Fruit fly (Drosophila melanogaster) whole organism, embryonic: ENCODE data around the gene Sema5c.
A peak's percentile ranks its signal among the peaks of the same experiment; 100 is the strongest.

ENCODE experiments used
- ATbp ChIP-seq: fragments of 200-800 bp; sonication (Bioruptor generic); optimal IDR thresholded peaks from 2 replicates; lab custom pipeline; 2017; ENCODE audit warnings: missing biosample characterization, mild to moderate bottlenecking, missing genetic modification characterization, missing genetic modification reagents
- BEAF-32 ChIP-seq: fragments of 200-800 bp; sonication (Bioruptor generic); optimal IDR thresholded peaks from 3 replicates; lab custom pipeline; 2017; ENCODE audit warnings: missing biosample characterization, missing genetic modification characterization, mild to moderate bottlenecking, moderate library complexity, missing genetic modification reagents
- Bdp1 ChIP-seq: fragments of 200-800 bp; sonication (Bioruptor generic); optimal IDR thresholded peaks from 3 replicates; lab custom pipeline; 2016; ENCODE audit warnings: missing biosample characterization, missing genetic modification characterization
- BtbVII ChIP-seq: fragments of 200-800 bp; sonication (Bioruptor generic); optimal IDR thresholded peaks from 3 replicates; lab custom pipeline; 2017; ENCODE audit warnings: missing biosample characterization, mild to moderate bottlenecking, missing genetic modification characterization
- CG11723 ChIP-seq: fragments of 200-800 bp; sonication (Bioruptor generic); optimal IDR thresholded peaks from 2 replicates; lab custom pipeline; 2017; ENCODE audit warnings: missing biosample characterization, mild to moderate bottlenecking, missing genetic modification characterization
- CG12236 ChIP-seq: fragments of 200-800 bp; sonication (Bioruptor generic); optimal IDR thresholded peaks from 2 replicates; lab custom pipeline; 2016; ENCODE audit warnings: missing biosample characterization, missing genetic modification characterization
- CG17328 ChIP-seq: fragments of 200-800 bp; sonication (Bioruptor generic); IDR thresholded peaks from 2 replicates; pipeline ENCODE4 v1.3.6; 2022; ENCODE audit warnings: missing biosample characterization, missing genetic modification characterization
- CG18599 ChIP-seq: fragments of 200-800 bp; sonication (Bioruptor generic); optimal IDR thresholded peaks from 3 replicates; lab custom pipeline; 2017; ENCODE audit warnings: missing biosample characterization, missing genetic modification characterization, mild to moderate bottlenecking, moderate library complexity, missing genetic modification reagents
- CG2875 ChIP-seq: fragments of 200-800 bp; sonication (Bioruptor generic); optimal IDR thresholded peaks from 2 replicates; lab custom pipeline; 2017; ENCODE audit warnings: missing biosample characterization, mild to moderate bottlenecking, missing genetic modification characterization, missing genetic modification reagents
- CG30020 ChIP-seq: fragments of 200-800 bp; optimal IDR thresholded peaks from 2 replicates; lab custom pipeline; 2019; ENCODE audit warnings: missing biosample characterization, mild to moderate bottlenecking, missing genetic modification characterization, moderate library complexity
- CG3281 ChIP-seq: fragments of 200-800 bp; sonication (Bioruptor generic); optimal IDR thresholded peaks from 3 replicates; lab custom pipeline; 2017; ENCODE audit warnings: missing biosample characterization, mild to moderate bottlenecking, missing genetic modification characterization
- CG6254 ChIP-seq: fragments of 200-800 bp; sonication (Bioruptor generic); optimal IDR thresholded peaks from 3 replicates; lab custom pipeline; 2017; ENCODE audit warnings: mild to moderate bottlenecking, missing biosample characterization, missing genetic modification reagents, missing genetic modification characterization
- CG7271 ChIP-seq: fragments of 200-800 bp; sonication (Bioruptor generic); optimal IDR thresholded peaks from 2 replicates; lab custom pipeline; 2018; ENCODE audit warnings: missing biosample characterization, mild to moderate bottlenecking, missing genetic modification characterization, moderate library complexity
- CG8944 ChIP-seq: fragments of 200-800 bp; sonication (Bioruptor generic); optimal IDR thresholded peaks from 3 replicates; lab custom pipeline; 2016; ENCODE audit warnings: missing biosample characterization, missing genetic modification characterization
- CHES-1-like ChIP-seq: fragments of 200-800 bp; sonication (Bioruptor generic); optimal IDR thresholded peaks from 2 replicates; lab custom pipeline; 2016; ENCODE audit warnings: missing biosample characterization, missing genetic modification characterization
- Dip2 ChIP-seq: fragments of 200-800 bp; sonication (Bioruptor generic); IDR thresholded peaks from 2 replicates; pipeline ENCODE4 v1.3.6; 2022; ENCODE audit warnings: missing biosample characterization, missing genetic modification characterization
- Fer1 ChIP-seq: fragments of 200-800 bp; sonication (Bioruptor generic); optimal IDR thresholded peaks from 2 replicates; lab custom pipeline; 2017; ENCODE audit warnings: missing biosample characterization, mild to moderate bottlenecking, missing genetic modification characterization
- Fer3 ChIP-seq: fragments of 200-800 bp; sonication (Bioruptor generic); optimal IDR thresholded peaks from 2 replicates; lab custom pipeline; 2018; ENCODE audit warnings: missing biosample characterization, mild to moderate bottlenecking, missing genetic modification characterization, moderate library complexity
- Gsc ChIP-seq: fragments of 200-800 bp; sonication (Bioruptor generic); IDR thresholded peaks from 2 replicates; pipeline ENCODE4 v1.3.6; 2022; ENCODE audit warnings: missing biosample characterization, missing genetic modification characterization
- Gug ChIP-seq: fragments of 200-800 bp; sonication (Bioruptor generic); IDR thresholded peaks from 4 replicates; pipeline ENCODE4 v1.3.6; 2022; ENCODE audit warnings: missing biosample characterization, missing genetic modification characterization
- HHEX ChIP-seq: fragments of 200-800 bp; sonication (Bioruptor generic); optimal IDR thresholded peaks from 3 replicates; lab custom pipeline; 2017; ENCODE audit warnings: missing biosample characterization, mild to moderate bottlenecking, missing genetic modification characterization, missing genetic modification reagents
- HLH54F ChIP-seq: fragments of 200-800 bp; sonication (Bioruptor generic); optimal IDR thresholded peaks from 3 replicates; lab custom pipeline; 2016; ENCODE audit warnings: missing biosample characterization, missing genetic modification characterization
- Meics ChIP-seq: fragments of 200-800 bp; sonication (Bioruptor generic); optimal IDR thresholded peaks from 2 replicates; lab custom pipeline; 2017; ENCODE audit warnings: missing biosample characterization, mild to moderate bottlenecking, missing genetic modification characterization
- Neu2 ChIP-seq: fragments of 200-800 bp; sonication (Bioruptor generic); optimal IDR thresholded peaks from 3 replicates; lab custom pipeline; 2016; ENCODE audit warnings: missing biosample characterization, missing genetic modification characterization, borderline replicate concordance
- Ravus ChIP-seq: fragments of 200-800 bp; sonication (Bioruptor generic); IDR thresholded peaks from 2 replicates; pipeline ENCODE4 v1.3.6; 2022; ENCODE audit warnings: missing biosample characterization, missing genetic modification characterization
- Vsx1 ChIP-seq: fragments of 200-800 bp; sonication (Bioruptor generic); optimal IDR thresholded peaks from 2 replicates; lab custom pipeline; 2017; ENCODE audit warnings: missing biosample characterization, mild to moderate bottlenecking, missing genetic modification characterization, missing genetic modification reagents
- YL-1 ChIP-seq: fragments of 200-800 bp; sonication (Bioruptor generic); optimal IDR thresholded peaks from 3 replicates; lab custom pipeline; 2017; ENCODE audit warnings: missing biosample characterization, mild to moderate bottlenecking, missing genetic modification characterization
- ac ChIP-seq: fragments of 200-800 bp; sonication (Bioruptor generic); optimal IDR thresholded peaks from 3 replicates; lab custom pipeline; 2017; ENCODE audit warnings: missing biosample characterization, mild to moderate bottlenecking, missing genetic modification characterization
- aop ChIP-seq: fragments of 200-800 bp; sonication (Bioruptor generic); IDR thresholded peaks from 2 replicates; pipeline ENCODE4 v1.3.6; 2022; ENCODE audit warnings: missing biosample characterization, missing genetic modification characterization
- bab2 ChIP-seq: fragments of 200-800 bp; sonication (Bioruptor generic); optimal IDR thresholded peaks from 2 replicates; lab custom pipeline; 2016; ENCODE audit warnings: missing biosample characterization, missing genetic modification characterization
- bigmax ChIP-seq: fragments of 200-800 bp; sonication (Bioruptor generic); optimal IDR thresholded peaks from 2 replicates; lab custom pipeline; 2018; ENCODE audit warnings: missing biosample characterization, mild to moderate bottlenecking, missing genetic modification characterization
- chn ChIP-seq: fragments of 200-800 bp; sonication (Bioruptor generic); optimal IDR thresholded peaks from 2 replicates; lab custom pipeline; 2016; ENCODE audit warnings: missing biosample characterization, missing genetic modification characterization
- ci ChIP-seq: fragments of 200-800 bp; sonication (Bioruptor generic); IDR thresholded peaks from 3 replicates; pipeline ENCODE4 v1.3.6; 2022; ENCODE audit warnings: missing biosample characterization, missing genetic modification characterization
- cwo ChIP-seq: fragments of 200-800 bp; sonication (Bioruptor generic); optimal IDR thresholded peaks from 3 replicates; lab custom pipeline; 2017; ENCODE audit warnings: missing biosample characterization, missing genetic modification characterization, mild to moderate bottlenecking, moderate library complexity, missing genetic modification reagents
- dati ChIP-seq: fragments of 200-800 bp; sonication (Bioruptor generic); IDR thresholded peaks from 2 replicates; pipeline ENCODE4 v1.3.6; 2022; ENCODE audit warnings: missing biosample characterization, missing genetic modification characterization
- fd3F ChIP-seq: fragments of 200-800 bp; sonication (Bioruptor generic); optimal IDR thresholded peaks from 2 replicates; lab custom pipeline; 2018; ENCODE audit warnings: missing biosample characterization, mild to moderate bottlenecking, missing genetic modification characterization, moderate library complexity
- fru ChIP-seq: fragments of >200 bp; optimal IDR thresholded peaks from 2 replicates; lab custom pipeline; 2017
- gt ChIP-seq: fragments of 200-800 bp; sonication (Bioruptor generic); IDR thresholded peaks from 2 replicates; pipeline ENCODE4 v1.3.6; 2022; ENCODE audit warnings: missing biosample characterization, missing genetic modification characterization
- hkb ChIP-seq, 2 experiments: fragments of 200-800 bp in 1 of 2; fragments of >200 bp in 1 of 2; sonication (Bioruptor generic) in 1 of 2; IDR thresholded peaks in 1 of 2; optimal IDR thresholded peaks in 1 of 2; 2 replicates each; pipeline versions ENCODE4 v1.3.6 to Lab custom; 2017 to 2022; ENCODE audit warnings: missing biosample characterization in 1 of 2, missing genetic modification characterization in 1 of 2
- kay ChIP-seq: fragments of 200-800 bp; sonication (Bioruptor generic); optimal IDR thresholded peaks from 2 replicates; lab custom pipeline; 2016; ENCODE audit warnings: missing biosample characterization, missing genetic modification characterization
- ken ChIP-seq: fragments of 200-800 bp; sonication (Bioruptor generic); IDR thresholded peaks from 3 replicates; pipeline ENCODE4 v1.3.6; 2022; ENCODE audit warnings: missing biosample characterization, missing genetic modification characterization
- klu ChIP-seq: fragments of 200-800 bp; sonication (Bioruptor generic); IDR thresholded peaks from 2 replicates; pipeline ENCODE4 v1.3.6; 2022; ENCODE audit warnings: missing biosample characterization, missing genetic modification characterization
- luna ChIP-seq: fragments of 200-800 bp; sonication (Bioruptor generic); optimal IDR thresholded peaks from 2 replicates; lab custom pipeline; 2016; ENCODE audit warnings: missing biosample characterization, missing genetic modification characterization
- otp ChIP-seq: fragments of 200-800 bp; sonication (Bioruptor generic); IDR thresholded peaks from 3 replicates; pipeline ENCODE4, ENCODE4 v1.3.6; 2022; ENCODE audit warnings: missing biosample characterization, missing genetic modification characterization
- pan ChIP-seq, 4 experiments: fragments of >200 bp in 3 of 4; fragments of 200-800 bp in 1 of 4; sonication (Bioruptor generic) in 1 of 4; optimal IDR thresholded peaks in 3 of 4; IDR thresholded peaks in 1 of 4; 2 replicates each; pipeline versions ENCODE4 v1.3.6 to Lab custom; 2017 to 2022; ENCODE audit warnings: missing biosample characterization in 2 of 4, missing genetic modification characterization in 2 of 4, mixed read lengths in 1 of 4
- shn ChIP-seq: fragments of 200-800 bp; sonication (Bioruptor generic); optimal IDR thresholded peaks from 3 replicates; lab custom pipeline; 2016; ENCODE audit warnings: missing biosample characterization, missing genetic modification characterization
- slou ChIP-seq: fragments of 200-800 bp; sonication (Bioruptor generic); optimal IDR thresholded peaks from 3 replicates; lab custom pipeline; 2016; ENCODE audit warnings: missing biosample characterization, missing genetic modification characterization
- so ChIP-seq: fragments of 200-800 bp; sonication (Bioruptor generic); IDR thresholded peaks from 3 replicates; pipeline ENCODE4 v1.3.6; 2022; ENCODE audit warnings: missing biosample characterization, missing genetic modification characterization
- tna ChIP-seq: fragments of 200-800 bp; sonication (Bioruptor generic); IDR thresholded peaks from 2 replicates; pipeline ENCODE4 v1.3.6; 2022; ENCODE audit warnings: missing biosample characterization, missing genetic modification characterization; ENCODE audit not compliant: partially characterized antibody
- zf30C ChIP-seq: fragments of 200-800 bp; sonication (Bioruptor generic); optimal IDR thresholded peaks from 3 replicates; lab custom pipeline; 2018; ENCODE audit warnings: missing biosample characterization, mild to moderate bottlenecking, missing genetic modification characterization

The Sema5c gene

dm6 chr3L:12124975-12125374, 43.3 kb upstream of the Sema5c start, which contains the start of gene yps (continued):
- TF ChIP-seq pan (optimal IDR thresholded peaks at IDR 0.05; lab: Kevin White, UChicago), result no peak
- TF ChIP-seq pan (GFP tag; optimal IDR thresholded peaks at IDR 0.05 in 1 of 2, IDR thresholded peaks at IDR 0.05 in 1 of 2), result peak in 1 of 2 experiments; percentile 93
- peak; percentile 98 for TF ChIP-seq CG17328 (GFP tag; lab: Robert Waterston, UW)
- TF ChIP-seq CG11723 (GFP tag; lab: Kevin White, UChicago), result peak; percentile 95
- TF ChIP-seq bigmax, result peak; percentile 90
- peak; percentile 96 for TF ChIP-seq BtbVII (GFP tag; lab: Kevin White, UChicago)
- no peak for TF ChIP-seq Dip2 (GFP tag; lab: Robert Waterston, UW)
- no peak for TF ChIP-seq Gsc
- no peak for TF ChIP-seq fru (lab: Kevin White, UChicago)
- TF ChIP-seq ken (GFP tag; lab: Robert Waterston, UW), result peak; percentile 91
- peak; percentile 96 for TF ChIP-seq ATbp (GFP tag; lab: Kevin White, UChicago)
- TF ChIP-seq gt (GFP tag; lab: Robert Waterston, UW), result peak; percentile 55
- peak; percentile 89 for TF ChIP-seq BEAF-32 (GFP tag; lab: Kevin White, UChicago)
- peak; percentile 96 for TF ChIP-seq CHES-1-like (GFP tag; lab: Kevin White, UChicago)
- peak; percentile 98 for TF ChIP-seq Fer1 (GFP tag; lab: Kevin White, UChicago)
- peak; percentile 92 for TF ChIP-seq dati (GFP tag; lab: Robert Waterston, UW)
- TF ChIP-seq klu (GFP tag; lab: Robert Waterston, UW), result no peak; the same call in 1 of the 2 replicates
- TF ChIP-seq ac (GFP tag; lab: Kevin White, UChicago), result peak; percentile 89
- peak; percentile 97 for TF ChIP-seq CG3281 (GFP tag; lab: Kevin White, UChicago)
- TF ChIP-seq CG2875 (GFP tag; lab: Kevin White, UChicago), result peak; percentile 95
- TF ChIP-seq otp (GFP tag; lab: Robert Waterston, UW), result peak; percentile 97
- peak; percentile 96 for TF ChIP-seq CG18599 (GFP tag; lab: Kevin White, UChicago)
- peak; percentile 42; the same call in 1 of the 2 replicates for TF ChIP-seq aop (GFP tag; lab: Robert Waterston, UW)
- TF ChIP-seq YL-1 (GFP tag; lab: Kevin White, UChicago), result peak; percentile 98
- peak; percentile 90 for TF ChIP-seq CG6254 (GFP tag; lab: Kevin White, UChicago)
- peak; percentile 95 for TF ChIP-seq Fer3 (tag; lab: Kevin White, UChicago)
- TF ChIP-seq Ravus, result peak; percentile 65
- TF ChIP-seq CG30020, result peak; percentile 68
- TF ChIP-seq shn (GFP tag; lab: Kevin White, UChicago), result peak; percentile 93
- peak; percentile 97 for TF ChIP-seq HHEX (GFP tag; lab: Kevin White, UChicago)
- TF ChIP-seq HLH54F (GFP tag; lab: Kevin White, UChicago), result peak; percentile 87
- peak; percentile 88 for TF ChIP-seq Bdp1
- peak; percentile 90 for TF ChIP-seq so (GFP tag; lab: Robert Waterston, UW)
- peak; percentile 89 for TF ChIP-seq fd3F
- TF ChIP-seq CG7271 (tag; lab: Kevin White, UChicago), result peak; percentile 98
- TF ChIP-seq ci, result peak; percentile 99
- TF ChIP-seq Neu2 (GFP tag; lab: Kevin White, UChicago), result peak; percentile 36
- TF ChIP-seq tna (GFP tag; lab: Robert Waterston, UW), result peak; percentile 42; the same call in 1 of the 2 replicates
- TF ChIP-seq CG12236 (GFP tag; lab: Kevin White, UChicago), result peak; percentile 94
- peak; percentile 52; the same call in 2 of the 4 replicates for TF ChIP-seq Gug (GFP tag; lab: Robert Waterston, UW)
- no peak for TF ChIP-seq hkb (optimal IDR thresholded peaks at IDR 0.05; lab: Kevin White, UChicago)
- peak; percentile 94 for TF ChIP-seq hkb (GFP tag; IDR thresholded peaks at IDR 0.05; lab: Robert Waterston, UW)
- TF ChIP-seq zf30C (GFP tag; lab: Kevin White, UChicago), result peak; percentile 71
- TF ChIP-seq Vsx1 (GFP tag; lab: Kevin White, UChicago), result peak; percentile 97
- TF ChIP-seq slou, result peak; percentile 80
- peak; percentile 78 for TF ChIP-seq bab2
- peak; percentile 83 for TF ChIP-seq chn (GFP tag; lab: Kevin White, UChicago)
- TF ChIP-seq CG8944 (GFP tag; lab: Kevin White, UChicago), result peak; percentile 80
- TF ChIP-seq Meics (GFP tag; lab: Kevin White, UChicago), result peak; percentile 98
- peak; percentile 88 for TF ChIP-seq luna (GFP tag; lab: Kevin White, UChicago)
- peak; percentile 82 for TF ChIP-seq cwo (GFP tag; lab: Kevin White, UChicago)
- peak; percentile 71 for TF ChIP-seq kay (GFP tag; lab: Kevin White, UChicago)
